Worm (Caenorhabditis elegans): ENCODE results near the gene Y82E9BR.6.

- no peak for TF ChIP-seq blmp-1 (tag; optimal IDR thresholded peaks at IDR 0.05)
- TF ChIP-seq mdl-1 (tag; optimal IDR thresholded peaks at IDR 0.05) = no peak
- no peak for TF ChIP-seq nhr-12 (tag; optimal IDR thresholded peaks at IDR 0.05)
- TF ChIP-seq ceh-8 (GFP tag; optimal IDR thresholded peaks at IDR 0.05) = no peak
- no peak for TF ChIP-seq fkh-8 (tag; optimal IDR thresholded peaks at IDR 0.05)
- TF ChIP-seq skn-1 (tag; optimal IDR thresholded peaks at IDR 0.05) = no peak
- TF ChIP-seq fkh-10 (GFP tag; optimal IDR thresholded peaks at IDR 0.05) = no peak
- TF ChIP-seq tbx-2 (tag; optimal IDR thresholded peaks at IDR 0.05) = no peak
- TF ChIP-seq hlh-4 (tag; optimal IDR thresholded peaks at IDR 0.05) = no peak
- no peak for TF ChIP-seq ztf-11 (tag; optimal IDR thresholded peaks at IDR 0.05)
- no peak for TF ChIP-seq sup-37 (GFP tag; optimal IDR thresholded peaks at IDR 0.05)
- no peak for TF ChIP-seq jun-1 (tag; optimal IDR thresholded peaks at IDR 0.05)
- TF ChIP-seq lin-13 (GFP tag; optimal IDR thresholded peaks at IDR 0.05) = no peak
- no peak for TF ChIP-seq lsy-2 (tag; optimal IDR thresholded peaks at IDR 0.05)
Observed at ce11 chrIII:1413890-1414613, 33.0 kb downstream of the Y82E9BR.6 start, which contains the start of gene Y82E9BR.14.
